Worm (Caenorhabditis elegans): Measurements from ENCODE around the gene F22B7.9.

The F22B7.9 gene

ce11 chrIII:8678371-8678770, 24.6 kb upstream of the F22B7.9 start (continued):
- no peak for TF ChIP-seq ceh-62 (tag; optimal IDR thresholded peaks at IDR 0.05)
- TF ChIP-seq nhr-111 (GFP tag; optimal IDR thresholded peaks at IDR 0.05) = peak; percentile 77
- peak; percentile 85 for TF ChIP-seq duxl-1 (tag; optimal IDR thresholded peaks at IDR 0.05; ENCODE audit: poor library complexity)
- TF ChIP-seq ceh-20 (GFP tag; IDR thresholded peaks at IDR 0.05) = peak; percentile 85
- peak in 1 of 2 experiments; percentile 93 for TF ChIP-seq unc-62 (GFP tag; optimal IDR thresholded peaks at IDR 0.05 in 1 of 2)
- no peak for TF ChIP-seq unc-62 (tag; optimal IDR thresholded peaks at IDR 0.05)
- TF ChIP-seq dpl-1 (GFP tag; optimal IDR thresholded peaks at IDR 0.05) = peak; percentile 53
- peak; percentile 43 for TF ChIP-seq spr-1 (tag; optimal IDR thresholded peaks at IDR 0.05)
- peak; percentile 3 for TF ChIP-seq F10B5.3 (tag; optimal IDR thresholded peaks at IDR 0.05)
- TF ChIP-seq mdt-29 (GFP tag; IDR thresholded peaks at IDR 0.05) = peak; percentile 57; the same call in 1 of the 2 replicates
- peak; percentile 72 for TF ChIP-seq daf-19 (GFP tag; conservative IDR thresholded peaks at IDR 0.05)
- peak; percentile 21 for TF ChIP-seq ama-1 (optimal IDR thresholded peaks at IDR 0.05)
- no peak for TF ChIP-seq nhr-237 (tag; optimal IDR thresholded peaks at IDR 0.05)
- peak; percentile 92 for TF ChIP-seq lin-1 (GFP tag; IDR thresholded peaks at IDR 0.05)
- TF ChIP-seq ceh-28 (tag; optimal IDR thresholded peaks at IDR 0.05) = no peak
- TF ChIP-seq T20F7.1 (GFP tag; optimal IDR thresholded peaks at IDR 0.05) = peak; percentile 73
- TF ChIP-seq aly-2 (tag; optimal IDR thresholded peaks at IDR 0.05) = peak; percentile 61
- TF ChIP-seq nhr-48 (tag; optimal IDR thresholded peaks at IDR 0.05) = peak; percentile 58
- TF ChIP-seq mep-1 (tag; optimal IDR thresholded peaks at IDR 0.05) = peak; percentile 76
- peak; percentile 84 for TF ChIP-seq sdz-12 (GFP tag; optimal IDR thresholded peaks at IDR 0.05)
- peak; percentile 36 to 68 for TF ChIP-seq lsy-2 (tag; optimal IDR thresholded peaks at IDR 0.05)

ce11 chrIII:8674980-8675485, 21.3 kb upstream of the F22B7.9 start, which contains the start of gene pgl-2:
pgl-2 (minus strand) TSS chrIII:8675435.
- 0 out of 2 replicates have a peak, but pooled peaks have one; percentile 33 for TF ChIP-seq T26A8.4 (GFP tag; IDR thresholded peaks at IDR 0.05)
- TF ChIP-seq lsy-2 (tag; optimal IDR thresholded peaks at IDR 0.05) = peak in 1 of 2 experiments; percentile 55
- no peak for TF ChIP-seq ceh-62 (tag; optimal IDR thresholded peaks at IDR 0.05)

ce11 chrIII:8668717-8669116, 15.0 kb upstream of the F22B7.9 start:
- TF ChIP-seq F44E2.7 (GFP tag; IDR thresholded peaks at IDR 0.05) = no peak
- no peak for TF ChIP-seq lin-15B (tag; optimal IDR thresholded peaks at IDR 0.05)
- no peak for TF ChIP-seq skn-1 (tag; optimal IDR thresholded peaks at IDR 0.05)
- TF ChIP-seq vab-7 (GFP tag; IDR thresholded peaks at IDR 0.05) = no peak
- no peak for TF ChIP-seq mep-1 (tag; optimal IDR thresholded peaks at IDR 0.05)
- TF ChIP-seq lin-1 (GFP tag; IDR thresholded peaks at IDR 0.05) = no peak
- no peak for TF ChIP-seq jun-1 (tag; optimal IDR thresholded peaks at IDR 0.05)

ce11 chrIII:8667382-8667781, 13.7 kb upstream of the F22B7.9 start, which contains the start of gene dpy-19:
dpy-19 (minus strand) TSS chrIII:8667482.
- TF ChIP-seq nhr-237 (tag; optimal IDR thresholded peaks at IDR 0.05) (no peak), ceh-28 (tag; optimal IDR thresholded peaks at IDR 0.05) (no peak), dmd-8 (GFP tag; IDR thresholded peaks at IDR 0.05) (no peak), ceh-44 (GFP tag; IDR thresholded peaks at IDR 0.05) (no peak), skn-1 (tag; optimal IDR thresholded peaks at IDR 0.05) (no peak), ces-1 (GFP tag; optimal IDR thresholded peaks at IDR 0.05) (no peak), nhr-6 (tag; optimal IDR thresholded peaks at IDR 0.05) (no peak), mdl-1 (tag; optimal IDR thresholded peaks at IDR 0.05) (no peak), Y48G9A.11 (GFP tag; IDR thresholded peaks at IDR 0.05) (no peak), egl-27 (tag; optimal IDR thresholded peaks at IDR 0.05) (no peak), vab-7 (GFP tag; IDR thresholded peaks at IDR 0.05) (no peak)

ce11 chrIII:8664897-8665388, 11.2 kb upstream of the F22B7.9 start, which contains the start of gene F22B7.1:
F22B7.1 (plus strand) TSS chrIII:8665338.
- TF ChIP-seq nhr-11 (tag; optimal IDR thresholded peaks at IDR 0.05) (no peak), mxl-2 (GFP tag; conservative IDR thresholded peaks at IDR 0.05) (no peak), dpl-1 (GFP tag; optimal IDR thresholded peaks at IDR 0.05) (no peak), attf-4 (tag; optimal IDR thresholded peaks at IDR 0.05) (no peak), lsy-2 (tag; optimal IDR thresholded peaks at IDR 0.05) (peak in 1 of 2 experiments; percentile 11), hif-1 (tag; optimal IDR thresholded peaks at IDR 0.05) (no peak), hlh-30 (tag; optimal IDR thresholded peaks at IDR 0.05; ENCODE audit: insufficient read depth) (peak; percentile 44), lir-3 (tag; optimal IDR thresholded peaks at IDR 0.05) (no peak)

All from whole organism, L4 larva.